Worm (Caenorhabditis elegans) whole organism, L1 larva: ENCODE measurements around the gene scav-3.

ENCODE experiments used
- F16B12.6 ChIP-seq: fragments of 150-350 bp; optimal IDR thresholded peaks from 2 replicates; lab custom pipeline; 2014; ENCODE audit warnings: missing biosample characterization, missing genetic modification characterization
- egl-27 ChIP-seq, 2 experiments: fragments of 150-350 bp in 1 of 2; sonication (generic microtip); optimal IDR thresholded peaks; 3 replicates each; lab custom pipeline; 2017 to 2018; ENCODE audit warnings: missing biosample characterization in 2 of 2, missing genetic modification characterization in 2 of 2, missing genetic modification reagents in 2 of 2
- mef-2 ChIP-seq: fragments of 150-350 bp; optimal IDR thresholded peaks from 2 replicates; lab custom pipeline; 2014; ENCODE audit warnings: missing biosample characterization, missing genetic modification characterization

The scav-3 gene

ce11 chrIII:12410304-12410703, 46.3 kb downstream of the scav-3 start:
- TF ChIP-seq F16B12.6 (tag; lab: Kevin White, UChicago), result no peak
- TF ChIP-seq egl-27 (tag; optimal IDR thresholded peaks at IDR 0.05; lab: Kevin White, UChicago), result no peak
- no peak for TF ChIP-seq mef-2 (tag; lab: Kevin White, UChicago)
